Worm (Caenorhabditis elegans): Measurements from ENCODE around the gene T28C6.8.

- TF ChIP-seq ztf-29 (GFP tag; IDR thresholded peaks at IDR 0.05) (no peak), ztf-23 (GFP tag; IDR thresholded peaks at IDR 0.05) (no peak), flt-1 (GFP tag; IDR thresholded peaks at IDR 0.05) (no peak), tab-1 (GFP tag; IDR thresholded peaks at IDR 0.05) (no peak), ref-1 (GFP tag; conservative IDR thresholded peaks at IDR 0.05) (no peak), med-1 (GFP tag; optimal IDR thresholded peaks at IDR 0.05; ENCODE audit: insufficient read depth) (no peak), klf-2 (GFP tag; conservative IDR thresholded peaks at IDR 0.05) (no peak), T22C8.4 (GFP tag; IDR thresholded peaks at IDR 0.05) (no peak), cog-1 (tag; optimal IDR thresholded peaks at IDR 0.05) (no peak)
Measured at ce11 chrIV:8819471-8819870, 11.1 kb downstream of the T28C6.8 start.

All from whole organism, midembryonic.